Worm (Caenorhabditis elegans) whole organism, early embryonic: ENCODE measurements around the gene H28G03.2.

Experiments
- F13C5.2 ChIP-seq: sonication (generic microtip); optimal IDR thresholded peaks from 2 replicates; lab custom pipeline; 2017; ENCODE audit warnings: mild to moderate bottlenecking, missing genetic modification characterization, inconsistent platforms, missing compliant biosample characterization
- ama-1 ChIP-seq: fragments of 150-350 bp; optimal IDR thresholded peaks from 2 replicates; lab custom pipeline; 2014
- flt-1 ChIP-seq: fragments of 200-800 bp; sonication (Bioruptor generic); IDR thresholded peaks from 2 replicates; pipeline ENCODE4 v1.3.6; 2022; ENCODE audit warnings: missing genetic modification characterization, missing compliant biosample characterization
- hnd-1 ChIP-seq: sonication (generic microtip); optimal IDR thresholded peaks from 2 replicates; lab custom pipeline; 2016; ENCODE audit warnings: missing genetic modification characterization, missing compliant biosample characterization
- sea-1 ChIP-seq: fragments of 200-800 bp; sonication (Bioruptor generic); conservative IDR thresholded peaks from 2 replicates; pipeline ENCODE4 v1.3.6; 2022; ENCODE audit warnings: missing genetic modification characterization, missing compliant biosample characterization
- tbx-11 ChIP-seq: fragments of 200-800 bp; sonication (Bioruptor generic); IDR thresholded peaks from 2 replicates; pipeline ENCODE4 v1.3.6; 2022; ENCODE audit warnings: missing genetic modification characterization, missing compliant biosample characterization

DNA sequence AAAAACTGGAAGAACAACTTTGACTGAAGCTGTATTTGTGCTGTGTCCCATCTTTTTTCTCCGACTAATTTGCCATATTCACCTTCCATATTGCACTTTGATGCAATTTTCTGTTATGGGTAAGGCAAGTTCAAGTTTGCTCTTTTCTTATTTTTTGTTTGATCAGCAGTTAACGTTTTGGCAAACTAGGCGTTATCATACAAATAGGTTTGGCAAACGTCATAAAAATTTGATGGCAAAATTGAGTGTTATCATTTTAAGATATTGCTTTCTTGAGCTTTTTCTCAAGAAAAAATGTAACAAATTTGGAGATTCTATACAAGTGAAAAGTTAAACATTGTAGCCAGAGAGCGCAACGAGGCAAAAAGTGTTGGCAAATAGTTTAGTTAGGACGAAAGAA lies 56.5 kb downstream of the H28G03.2 start:
- TF ChIP-seq ama-1 (lab: Kevin White, UChicago) (no peak), flt-1 (no peak), hnd-1 (no peak), tbx-11 (GFP tag; lab: Robert Waterston, UW) (no peak), F13C5.2 (tag; lab: Kevin White, UChicago) (no peak), sea-1 (GFP tag; lab: Robert Waterston, UW) (no peak)
